Worm (Caenorhabditis elegans) whole organism, L4 larva: ENCODE results near the gene str-113.

Experiments
- D1046.2 ChIP-seq: fragments of 200-800 bp; sonication (Bioruptor generic); IDR thresholded peaks from 2 replicates; pipeline ENCODE4 v1.3.6; 2022; ENCODE audit warnings: missing genetic modification characterization, missing compliant biosample characterization
- F49E8.2 ChIP-seq: sonication (generic microtip); optimal IDR thresholded peaks from 2 replicates; lab custom pipeline; 2016; ENCODE audit warnings: missing compliant biosample characterization, mild to moderate bottlenecking, missing genetic modification characterization, borderline replicate concordance
- R02D3.7 ChIP-seq: fragments of 150-350 bp; sonication (generic microtip); optimal IDR thresholded peaks from 3 replicates; lab custom pipeline; 2014; ENCODE audit warnings: missing biosample characterization, missing genetic modification characterization
- T20F7.1 ChIP-seq: fragments of 200-800 bp; sonication (Bioruptor generic); optimal IDR thresholded peaks from 2 replicates; lab custom pipeline; 2018; ENCODE audit warnings: mild to moderate bottlenecking, missing genetic modification characterization, missing compliant biosample characterization
- T26A8.4 ChIP-seq: fragments of 200-800 bp; sonication (Bioruptor generic); IDR thresholded peaks from 2 replicates; pipeline ENCODE4 v1.3.6; 2022; ENCODE audit warnings: missing genetic modification characterization, missing compliant biosample characterization
- Y105C5A.15 ChIP-seq: fragments of 200-800 bp; sonication (Bioruptor generic); IDR thresholded peaks from 2 replicates; pipeline ENCODE4 v1.3.6; 2022; ENCODE audit warnings: missing genetic modification characterization, missing compliant biosample characterization
- aha-1 ChIP-seq: fragments of 150-350 bp; peaks from one replicate; lab custom pipeline; 2014; ENCODE audit warnings: missing biosample characterization, missing genetic modification characterization
- ceh-44 ChIP-seq: fragments of 200-800 bp; sonication (Bioruptor generic); IDR thresholded peaks from 2 replicates; pipeline ENCODE4 v1.3.6; 2022; ENCODE audit warnings: missing genetic modification reagents, missing genetic modification characterization, missing compliant biosample characterization
- ceh-82 ChIP-seq: sonication (generic microtip); optimal IDR thresholded peaks from 2 replicates; lab custom pipeline; 2017; ENCODE audit warnings: missing biosample characterization, missing genetic modification characterization
- daf-16 ChIP-seq, 3 experiments: sonication (generic microtip); optimal IDR thresholded peaks; 2 replicates each; lab custom pipeline; 2016 to 2017; ENCODE audit warnings: missing genetic modification characterization in 3 of 3, missing genetic modification reagents in 3 of 3, mild to moderate bottlenecking in 2 of 3, missing compliant biosample characterization in 2 of 3, missing biosample characterization in 1 of 3, moderate library complexity in 1 of 3
- daf-19 ChIP-seq: fragments of 200-800 bp; sonication (Bioruptor generic); conservative IDR thresholded peaks from 2 replicates; pipeline ENCODE4 v1.3.6; 2022; ENCODE audit warnings: missing genetic modification characterization, missing compliant biosample characterization
- daf-8 ChIP-seq: fragments of 200-800 bp; sonication (Bioruptor generic); IDR thresholded peaks from 2 replicates; pipeline ENCODE4 v1.3.6; 2022; ENCODE audit warnings: missing genetic modification characterization, missing compliant biosample characterization
- duxl-1 ChIP-seq: sonication (generic microtip); optimal IDR thresholded peaks from 2 replicates; lab custom pipeline; 2016; ENCODE audit warnings: mild to moderate bottlenecking, missing genetic modification characterization, moderate library complexity, missing compliant biosample characterization; ENCODE audit not compliant: poor library complexity
- egl-27 ChIP-seq: sonication (generic microtip); optimal IDR thresholded peaks from 3 replicates; lab custom pipeline; 2017; ENCODE audit warnings: missing biosample characterization, missing genetic modification reagents, missing genetic modification characterization
- hlh-30 ChIP-seq: sonication (generic microtip); optimal IDR thresholded peaks from 2 replicates; lab custom pipeline; 2017; ENCODE audit warnings: antibody characterized with exemption, mild to moderate bottlenecking, missing genetic modification characterization, missing compliant biosample characterization; ENCODE audit not compliant: insufficient read depth
- jun-1 ChIP-seq: fragments of 150-350 bp; optimal IDR thresholded peaks from 2 replicates; lab custom pipeline; 2014; ENCODE audit warnings: missing biosample characterization, missing genetic modification reagents, missing genetic modification characterization
- lim-7 ChIP-seq: fragments of 200-800 bp; sonication (Bioruptor generic); IDR thresholded peaks from 2 replicates; pipeline ENCODE4 v1.3.6; 2022; ENCODE audit warnings: missing genetic modification characterization, missing compliant biosample characterization
- lin-1 ChIP-seq: fragments of 200-800 bp; sonication (Bioruptor generic); IDR thresholded peaks from 2 replicates; pipeline ENCODE4 v1.3.6; 2022; ENCODE audit warnings: missing genetic modification reagents, missing genetic modification characterization, missing compliant biosample characterization
- lin-13 ChIP-seq: fragments of 150-350 bp; optimal IDR thresholded peaks from 2 replicates; lab custom pipeline; 2014; ENCODE audit warnings: missing biosample characterization, missing genetic modification reagents, missing genetic modification characterization
- lin-38 ChIP-seq: fragments of 200-800 bp; sonication (Bioruptor generic); IDR thresholded peaks from 2 replicates; pipeline ENCODE4 v1.3.6; 2022; ENCODE audit warnings: missing genetic modification reagents, missing genetic modification characterization, missing compliant biosample characterization
- lir-3 ChIP-seq: sonication (generic microtip); optimal IDR thresholded peaks from 2 replicates; lab custom pipeline; 2016; ENCODE audit warnings: mild to moderate bottlenecking, missing genetic modification characterization, missing compliant biosample characterization
- madf-5 ChIP-seq, 2 experiments: fragments of 200-800 bp; sonication (Bioruptor generic); IDR thresholded peaks; 2 replicates each; pipeline ENCODE4 v1.3.6; 2022; ENCODE audit warnings: missing compliant biosample characterization in 2 of 2, missing genetic modification characterization in 2 of 2
- mdl-1 ChIP-seq, 2 experiments: fragments of 150-350 bp in 1 of 2; sonication (generic microtip) in 1 of 2; optimal IDR thresholded peaks; 2 replicates each; lab custom pipeline; 2014 to 2017; ENCODE audit warnings: missing biosample characterization in 2 of 2, missing genetic modification characterization in 2 of 2
- nhr-11 ChIP-seq: fragments of 150-350 bp; optimal IDR thresholded peaks from 2 replicates; lab custom pipeline; 2014; ENCODE audit warnings: missing biosample characterization, missing genetic modification characterization
- nhr-41 ChIP-seq: fragments of 200-800 bp; sonication (Bioruptor generic); IDR thresholded peaks from 2 replicates; pipeline ENCODE4 v1.3.6; 2022; ENCODE audit warnings: missing genetic modification reagents, missing genetic modification characterization, missing compliant biosample characterization
- nhr-42 ChIP-seq: fragments of 200-800 bp; sonication (Bioruptor generic); IDR thresholded peaks from 2 replicates; pipeline ENCODE4 v1.3.6; 2022; ENCODE audit warnings: missing genetic modification characterization, missing compliant biosample characterization
- nhr-6 ChIP-seq: fragments of 150-350 bp; optimal IDR thresholded peaks from 2 replicates; lab custom pipeline; 2014; ENCODE audit warnings: missing biosample characterization, missing genetic modification characterization
- php-3 ChIP-seq: fragments of 200-800 bp; sonication (Bioruptor generic); IDR thresholded peaks from 2 replicates; pipeline ENCODE4 v1.3.6; 2022; ENCODE audit warnings: missing genetic modification reagents, missing genetic modification characterization, missing compliant biosample characterization
- sdz-12 ChIP-seq: fragments of 200-800 bp; sonication (Bioruptor generic); optimal IDR thresholded peaks from 2 replicates; lab custom pipeline; 2018; ENCODE audit warnings: mild to moderate bottlenecking, missing genetic modification characterization, missing compliant biosample characterization
- skn-1 ChIP-seq: fragments of 150-350 bp; optimal IDR thresholded peaks from 2 replicates; lab custom pipeline; 2014; ENCODE audit warnings: missing biosample characterization, missing genetic modification characterization
- snpc-1.2 ChIP-seq: fragments of 200-800 bp; sonication (Bioruptor generic); IDR thresholded peaks from 2 replicates; pipeline ENCODE4 v1.3.6; 2022; ENCODE audit warnings: missing genetic modification reagents, missing genetic modification characterization, missing compliant biosample characterization
- snpc-4 ChIP-seq: fragments of 150-350 bp; optimal IDR thresholded peaks from 2 replicates; lab custom pipeline; 2014; ENCODE audit warnings: missing biosample characterization, missing genetic modification characterization
- spr-3 ChIP-seq: fragments of 200-800 bp; sonication (Bioruptor generic); optimal IDR thresholded peaks from 2 replicates; lab custom pipeline; 2018; ENCODE audit warnings: mild to moderate bottlenecking, missing genetic modification characterization, missing compliant biosample characterization
- tag-97 ChIP-seq: fragments of 200-800 bp; sonication (Bioruptor generic); IDR thresholded peaks from 2 replicates; pipeline ENCODE4 v1.3.6; 2022; ENCODE audit warnings: missing genetic modification characterization, missing compliant biosample characterization
- unc-62 ChIP-seq, 3 experiments: fragments of 150-350 bp in 1 of 3; sonication (generic microtip); optimal IDR thresholded peaks in 2 of 3; peaks in 1 of 3; 1 replicate in 1 of 3; 2 replicates in 2 of 3; lab custom pipeline; 2014 to 2017; ENCODE audit warnings: missing biosample characterization in 3 of 3, missing genetic modification characterization in 3 of 3, missing genetic modification reagents in 3 of 3, missing genotype in 1 of 3
- zfp-3 ChIP-seq: fragments of 200-800 bp; sonication (Bioruptor generic); conservative IDR thresholded peaks from 2 replicates; pipeline ENCODE4 v1.3.6; 2022; ENCODE audit warnings: missing genetic modification reagents, missing genetic modification characterization, missing compliant biosample characterization
- zip-11 ChIP-seq: fragments of 200-800 bp; sonication (Bioruptor generic); IDR thresholded peaks from 2 replicates; pipeline ENCODE4 v1.3.6; 2022; ENCODE audit warnings: missing genetic modification characterization, missing compliant biosample characterization
- zip-2 ChIP-seq: fragments of 150-350 bp; optimal IDR thresholded peaks from 2 replicates; lab custom pipeline; 2014; ENCODE audit warnings: missing biosample characterization, missing genetic modification characterization

Gene str-113

ce11 chrV:3673080-3673479 lies 6.3 kb upstream of the str-113 start, which contains the start of gene pals-33:
pals-33 (plus strand) TSS chrV:3673380.
- TF ChIP-seq F49E8.2 (tag; lab: Kevin White, UChicago): no peak
- TF ChIP-seq daf-16 (GFP tag; optimal IDR thresholded peaks at IDR 0.05; lab: Kevin White, UChicago): no peak
- TF ChIP-seq daf-16 (tag; optimal IDR thresholded peaks at IDR 0.05; lab: Kevin White, UChicago): peak; percentile 56
- TF ChIP-seq lim-7 (GFP tag; lab: Robert Waterston, UW): no peak
- TF ChIP-seq aha-1 (tag; lab: Kevin White, UChicago): peak; percentile 27
- no peak for TF ChIP-seq T26A8.4 (GFP tag; lab: Robert Waterston, UW)

ce11 chrV:3670499-3670898 lies 3.7 kb upstream of the str-113 start, which contains the start of gene Y39H10B.3:
Y39H10B.3 (plus strand) TSS chrV:3670799.
- no peak for TF ChIP-seq php-3
- no peak for TF ChIP-seq lin-13 (GFP tag; lab: Kevin White, UChicago)
- TF ChIP-seq duxl-1 (tag; lab: Kevin White, UChicago): no peak
- TF ChIP-seq R02D3.7 (tag; lab: Kevin White, UChicago): no peak
- no peak for TF ChIP-seq snpc-1.2 (GFP tag; lab: Robert Waterston, UW)
- TF ChIP-seq snpc-4 (tag; lab: Kevin White, UChicago): no peak
- TF ChIP-seq nhr-41 (GFP tag; lab: Robert Waterston, UW): no peak
- TF ChIP-seq jun-1: no peak
- no peak for TF ChIP-seq lir-3
- TF ChIP-seq D1046.2 (GFP tag; lab: Robert Waterston, UW): no peak
- TF ChIP-seq egl-27: no peak

- TF ChIP-seq daf-16 (GFP tag; optimal IDR thresholded peaks at IDR 0.05; lab: Kevin White, UChicago): no peak
- TF ChIP-seq daf-16 (tag; optimal IDR thresholded peaks at IDR 0.05; lab: Kevin White, UChicago): peak; percentile 42
- TF ChIP-seq daf-19 (GFP tag; lab: Robert Waterston, UW): no peak
- TF ChIP-seq nhr-6: no peak
- no peak for TF ChIP-seq madf-5 (GFP tag; IDR thresholded peaks at IDR 0.05; lab: Robert Waterston, UW)
- TF ChIP-seq T20F7.1 (GFP tag; lab: Kevin White, UChicago): no peak
- TF ChIP-seq ceh-44 (GFP tag; lab: Robert Waterston, UW): no peak
- TF ChIP-seq php-3: no peak
These were observed 1.7 kb upstream of the str-113 start, which contains the start of gene Y39H10B.2 for ce11 chrV:3668464-3668863. Y39H10B.2 (plus strand) TSS chrV:3668764.

ce11 chrV:3659472-3659871 lies 7.3 kb downstream of the str-113 start, which contains the start of gene acr-23:
acr-23 (minus strand) TSS chrV:3659572.
- TF ChIP-seq unc-62 (GFP tag; optimal IDR thresholded peaks at IDR 0.05 in 1 of 2; lab: Kevin White, UChicago) (peak in 1 of 2 experiments; percentile 72), unc-62 (tag; optimal IDR thresholded peaks at IDR 0.05; lab: Kevin White, UChicago) (no peak), Y105C5A.15 (GFP tag; lab: Robert Waterston, UW) (no peak)
- TF ChIP-seq, all 104 proteins: peak for 1

ce11 chrV:3649473-3649872 lies 17.3 kb downstream of the str-113 start, which contains the start of gene str-114:
str-114 (plus strand) TSS chrV:3649773.
- peak; percentile 81 for TF ChIP-seq aha-1 (tag; lab: Kevin White, UChicago)
- no peak for TF ChIP-seq F49E8.2 (tag; lab: Kevin White, UChicago)
- no peak for TF ChIP-seq nhr-11 (tag; lab: Kevin White, UChicago)
- TF ChIP-seq ceh-82: no peak
- no peak for TF ChIP-seq mdl-1 (tag; optimal IDR thresholded peaks at IDR 0.05; lab: Kevin White, UChicago)
- TF ChIP-seq, all 104 proteins: peak for 1

ce11 chrV:3647862-3648261 lies 18.9 kb downstream of the str-113 start, which contains the start of gene F59B1.10:
F59B1.10 (minus strand) TSS chrV:3647962.
- no peak for TF ChIP-seq aha-1 (tag; lab: Kevin White, UChicago)
- TF ChIP-seq daf-8: no peak
- no peak for TF ChIP-seq zip-11 (GFP tag; lab: Robert Waterston, UW)
- TF ChIP-seq ceh-44 (GFP tag; lab: Robert Waterston, UW): no peak
- TF ChIP-seq skn-1: no peak
- TF ChIP-seq tag-97 (GFP tag; lab: Robert Waterston, UW): no peak
- TF ChIP-seq lin-1: no peak
- no peak for TF ChIP-seq spr-3
- no peak for TF ChIP-seq sdz-12
- no peak for TF ChIP-seq snpc-4 (tag; lab: Kevin White, UChicago)
- no peak for TF ChIP-seq hlh-30 (tag; lab: Kevin White, UChicago)
- no peak for TF ChIP-seq zip-2 (tag; lab: Kevin White, UChicago)
- TF ChIP-seq zfp-3 (GFP tag; lab: Robert Waterston, UW): no peak
- no peak for TF ChIP-seq lin-38 (GFP tag; lab: Robert Waterston, UW)
- no peak for TF ChIP-seq nhr-42 (GFP tag; lab: Robert Waterston, UW)
- no peak for TF ChIP-seq unc-62 (GFP tag; optimal IDR thresholded peaks at IDR 0.05 in 1 of 2; lab: Kevin White, UChicago)
- no peak for TF ChIP-seq unc-62 (tag; optimal IDR thresholded peaks at IDR 0.05; lab: Kevin White, UChicago)
- TF ChIP-seq, all 104 proteins: peak for 0
